Fruit fly (Drosophila melanogaster): Measurements from ENCODE around the gene CG1677.

- TF ChIP-seq h (GFP tag; optimal IDR thresholded peaks at IDR 0.05) (peak; percentile 15), Mio (GFP tag; optimal IDR thresholded peaks at IDR 0.05) (no peak), Dfd (GFP tag; optimal IDR thresholded peaks at IDR 0.05) (no peak), tai (GFP tag; optimal IDR thresholded peaks at IDR 0.05) (no peak), Abd-B (GFP tag; optimal IDR thresholded peaks at IDR 0.05) (no peak), fru (GFP tag; optimal IDR thresholded peaks at IDR 0.05) (no peak), psq (GFP tag; optimal IDR thresholded peaks at IDR 0.05) (no peak)
Measured at dm6 chrX:7323649-7324511, 81.7 kb downstream of the CG1677 start, which contains the start of the genes Atg5 and Dok.

Measured in whole organism, wandering third instar larva.